Worm (Caenorhabditis elegans) whole organism, L1 larva: Measurements from ENCODE around the gene F18E3.13.

Experiments
- C04F5.9 ChIP-seq: sonication (generic microtip); optimal IDR thresholded peaks from 2 replicates; lab custom pipeline; 2016; ENCODE audit warnings: missing genetic modification characterization, missing compliant biosample characterization
- C16A3.4 ChIP-seq: fragments of 150-350 bp; optimal IDR thresholded peaks from 2 replicates; lab custom pipeline; 2014; ENCODE audit warnings: missing biosample characterization, missing genetic modification characterization
- aha-1 ChIP-seq: fragments of 150-350 bp; optimal IDR thresholded peaks from 2 replicates; lab custom pipeline; 2014; ENCODE audit warnings: missing biosample characterization, missing genetic modification characterization
- alr-1 ChIP-seq: fragments of 200-800 bp; sonication (Bioruptor generic); optimal IDR thresholded peaks from 2 replicates; lab custom pipeline; 2018; ENCODE audit warnings: borderline replicate concordance, mild to moderate bottlenecking, missing genetic modification characterization, missing compliant biosample characterization
- aly-2 ChIP-seq: fragments of 150-350 bp; optimal IDR thresholded peaks from 2 replicates; lab custom pipeline; 2014; ENCODE audit warnings: missing biosample characterization, missing genetic modification characterization
- ceh-63 ChIP-seq: fragments of 200-800 bp; sonication (Bioruptor generic); optimal IDR thresholded peaks from 2 replicates; lab custom pipeline; 2018; ENCODE audit warnings: mild to moderate bottlenecking, missing genetic modification characterization, missing compliant biosample characterization
- dpl-1 ChIP-seq, 3 experiments: fragments of 150-350 bp in 2 of 3; sonication (generic microtip) in 1 of 3; optimal IDR thresholded peaks; 2 replicates each; lab custom pipeline; 2014 to 2017; ENCODE audit warnings: missing biosample characterization in 3 of 3, missing genetic modification characterization in 3 of 3, missing genetic modification reagents in 3 of 3
- dsc-1 ChIP-seq: sonication (generic microtip); optimal IDR thresholded peaks from 2 replicates; lab custom pipeline; 2016; ENCODE audit warnings: mild to moderate bottlenecking, missing genetic modification characterization, missing compliant biosample characterization
- efl-3 ChIP-seq: fragments of 200-800 bp; sonication (Bioruptor generic); optimal IDR thresholded peaks from 2 replicates; lab custom pipeline; 2018; ENCODE audit warnings: mild to moderate bottlenecking, missing genetic modification characterization, missing compliant biosample characterization
- egl-13 ChIP-seq: sonication (generic microtip); optimal IDR thresholded peaks from 2 replicates; lab custom pipeline; 2016; ENCODE audit warnings: missing genotype, missing genetic modification reagents, missing genetic modification characterization, missing compliant biosample characterization
- egl-27 ChIP-seq, 2 experiments: fragments of 150-350 bp in 1 of 2; sonication (generic microtip); optimal IDR thresholded peaks; 3 replicates each; lab custom pipeline; 2017 to 2018; ENCODE audit warnings: missing biosample characterization in 2 of 2, missing genetic modification characterization in 2 of 2, missing genetic modification reagents in 2 of 2
- elt-2 ChIP-seq: sonication (generic microtip); optimal IDR thresholded peaks from 2 replicates; lab custom pipeline; 2016; ENCODE audit warnings: missing genetic modification characterization, mild to moderate bottlenecking, inconsistent platforms, missing compliant biosample characterization, missing genetic modification reagents
- elt-3 ChIP-seq, 6 experiments: fragments of 150-350 bp in 1 of 6; sonication (generic microtip); optimal IDR thresholded peaks; 2 replicates each; lab custom pipeline; 2017 to 2018; ENCODE audit warnings: missing biosample characterization in 6 of 6, missing genetic modification characterization in 6 of 6, inconsistent platforms in 1 of 6
- fkh-10 ChIP-seq: sonication (generic microtip); optimal IDR thresholded peaks from 2 replicates; lab custom pipeline; 2017; ENCODE audit warnings: missing biosample characterization, missing genetic modification reagents, missing genetic modification characterization
- fkh-4 ChIP-seq: sonication (generic microtip); optimal IDR thresholded peaks from 2 replicates; lab custom pipeline; 2016; ENCODE audit warnings: missing compliant biosample characterization, missing genetic modification characterization, borderline replicate concordance
- fkh-8 ChIP-seq: sonication (generic microtip); optimal IDR thresholded peaks from 2 replicates; lab custom pipeline; 2016; ENCODE audit warnings: mild to moderate bottlenecking, missing genetic modification characterization, missing compliant biosample characterization
- fos-1 ChIP-seq: fragments of 150-350 bp; optimal IDR thresholded peaks from 2 replicates; lab custom pipeline; 2014; ENCODE audit warnings: missing biosample characterization, missing genetic modification characterization
- hlh-17 ChIP-seq: fragments of 200-800 bp; sonication (Bioruptor generic); optimal IDR thresholded peaks from 2 replicates; lab custom pipeline; 2018; ENCODE audit warnings: missing genetic modification characterization, mild to moderate bottlenecking, missing compliant biosample characterization, moderate library complexity, borderline replicate concordance
- hlh-4 ChIP-seq: sonication (generic microtip); optimal IDR thresholded peaks from 2 replicates; lab custom pipeline; 2016; ENCODE audit warnings: mild to moderate bottlenecking, missing genetic modification characterization, missing compliant biosample characterization
- jun-1 ChIP-seq: fragments of 150-350 bp; optimal IDR thresholded peaks from 2 replicates; lab custom pipeline; 2014; ENCODE audit warnings: missing biosample characterization, missing genetic modification reagents, missing genetic modification characterization
- lin-13 ChIP-seq: fragments of 150-350 bp; optimal IDR thresholded peaks from 2 replicates; lab custom pipeline; 2014; ENCODE audit warnings: missing biosample characterization, missing genetic modification reagents, missing genetic modification characterization
- lin-14 ChIP-seq: fragments of 200-800 bp; sonication (Bioruptor generic); optimal IDR thresholded peaks from 2 replicates; lab custom pipeline; 2018; ENCODE audit warnings: mild to moderate bottlenecking, missing genetic modification characterization, moderate library complexity, missing compliant biosample characterization
- lin-15B ChIP-seq: fragments of 150-350 bp; sonication (generic microtip); optimal IDR thresholded peaks from 3 replicates; lab custom pipeline; 2014; ENCODE audit warnings: missing biosample characterization, missing genetic modification characterization
- lin-39 ChIP-seq: fragments of 150-350 bp; optimal IDR thresholded peaks from 2 replicates; lab custom pipeline; 2014; ENCODE audit warnings: missing biosample characterization, missing genetic modification reagents, missing genetic modification characterization
- nhr-237 ChIP-seq: fragments of 150-350 bp; optimal IDR thresholded peaks from 2 replicates; lab custom pipeline; 2014; ENCODE audit warnings: missing biosample characterization, missing genetic modification characterization
- nhr-28 ChIP-seq: fragments of 150-350 bp; optimal IDR thresholded peaks from 2 replicates; lab custom pipeline; 2014; ENCODE audit warnings: missing biosample characterization, missing genetic modification characterization
- nhr-71 ChIP-seq: sonication (generic microtip); optimal IDR thresholded peaks from 2 replicates; lab custom pipeline; 2016; ENCODE audit warnings: mild to moderate bottlenecking, missing genetic modification characterization, moderate library complexity, missing compliant biosample characterization
- nhr-76 ChIP-seq: sonication (generic microtip); optimal IDR thresholded peaks from 2 replicates; lab custom pipeline; 2017; ENCODE audit warnings: missing biosample characterization, missing genetic modification characterization
- nhr-77 ChIP-seq: fragments of 150-350 bp; optimal IDR thresholded peaks from 2 replicates; lab custom pipeline; 2014; ENCODE audit warnings: missing biosample characterization, missing genetic modification characterization
- nhr-84 ChIP-seq: sonication (generic microtip); optimal IDR thresholded peaks from 2 replicates; lab custom pipeline; 2017; ENCODE audit warnings: missing biosample characterization, missing genetic modification characterization
- nhr-85 ChIP-seq: sonication (generic microtip); peaks from one replicate; lab custom pipeline; 2016; ENCODE audit warnings: missing genetic modification characterization, inconsistent platforms, missing compliant biosample characterization
- nhr-90 ChIP-seq: sonication (generic microtip); optimal IDR thresholded peaks from 2 replicates; lab custom pipeline; 2016; ENCODE audit warnings: mild to moderate bottlenecking, missing genetic modification characterization, missing compliant biosample characterization; ENCODE audit not compliant: poor library complexity
- rnt-1 ChIP-seq: sonication (generic microtip); optimal IDR thresholded peaks from 2 replicates; lab custom pipeline; 2016; ENCODE audit warnings: mild to moderate bottlenecking, missing genetic modification characterization, moderate library complexity, missing compliant biosample characterization
- skn-1 ChIP-seq: fragments of 150-350 bp; optimal IDR thresholded peaks from 2 replicates; lab custom pipeline; 2014; ENCODE audit warnings: missing biosample characterization, missing genetic modification characterization
- snu-23 ChIP-seq: sonication (generic microtip); optimal IDR thresholded peaks from 2 replicates; lab custom pipeline; 2016; ENCODE audit warnings: missing genetic modification characterization, missing compliant biosample characterization
- sox-4 ChIP-seq: sonication (generic microtip); optimal IDR thresholded peaks from 2 replicates; lab custom pipeline; 2016; ENCODE audit warnings: missing genetic modification characterization, missing compliant biosample characterization
- tbx-2 ChIP-seq: sonication (generic microtip); optimal IDR thresholded peaks from 2 replicates; lab custom pipeline; 2016; ENCODE audit warnings: missing genetic modification characterization, missing compliant biosample characterization
- tlp-1 ChIP-seq: fragments of 150-350 bp; optimal IDR thresholded peaks from 2 replicates; lab custom pipeline; 2014; ENCODE audit warnings: missing biosample characterization, missing genetic modification characterization
- unc-130 ChIP-seq: fragments of 150-350 bp; optimal IDR thresholded peaks from 2 replicates; lab custom pipeline; 2017; ENCODE audit warnings: missing biosample characterization, missing genetic modification characterization, inconsistent platforms
- unc-62 ChIP-seq: fragments of 150-350 bp; optimal IDR thresholded peaks from 2 replicates; lab custom pipeline; 2014; ENCODE audit warnings: missing biosample characterization, missing genetic modification reagents, missing genetic modification characterization
- unc-98 ChIP-seq: fragments of 200-800 bp; sonication (Bioruptor generic); IDR thresholded peaks from 2 replicates; pipeline ENCODE4 v1.3.6; 2022; ENCODE audit warnings: missing genetic modification characterization, missing compliant biosample characterization
- vab-15 ChIP-seq: sonication (generic microtip); optimal IDR thresholded peaks from 2 replicates; lab custom pipeline; 2017; ENCODE audit warnings: missing genotype, mild to moderate bottlenecking, missing genetic modification characterization, missing compliant biosample characterization
- xbp-1 ChIP-seq: sonication (generic microtip); optimal IDR thresholded peaks from 2 replicates; lab custom pipeline; 2016; ENCODE audit warnings: missing genetic modification characterization, missing compliant biosample characterization
- ztf-11 ChIP-seq, 2 experiments: sonication (generic microtip); optimal IDR thresholded peaks; 2 replicates each; lab custom pipeline; 2016 to 2017; ENCODE audit warnings: missing genetic modification characterization in 2 of 2, missing biosample characterization in 1 of 2, missing compliant biosample characterization in 1 of 2
- ztf-4 ChIP-seq: fragments of 150-350 bp; optimal IDR thresholded peaks from 2 replicates; lab custom pipeline; 2014; ENCODE audit warnings: missing biosample characterization, missing genetic modification characterization

The F18E3.13 gene

ce11 chrV:7400588-7400987 is 15.4 kb upstream of the F18E3.13 start, which contains the start of gene srx-60:
Gene srx-60 (plus strand): TSS chrV:7400888.
- TF ChIP-seq tlp-1: no peak
- TF ChIP-seq fkh-8 (tag; lab: Kevin White, UChicago): no peak
- no peak for TF ChIP-seq nhr-85
- no peak for TF ChIP-seq unc-130
- TF ChIP-seq efl-3: no peak
- no peak for TF ChIP-seq hlh-4 (tag; lab: Kevin White, UChicago)
- TF ChIP-seq aha-1 (tag; lab: Kevin White, UChicago): no peak
- no peak for TF ChIP-seq unc-98
- TF ChIP-seq lin-14 (GFP tag; lab: Kevin White, UChicago): no peak
- no peak for TF ChIP-seq rnt-1 (tag; lab: Kevin White, UChicago)
- no peak for TF ChIP-seq aly-2 (tag; lab: Kevin White, UChicago)
- no peak for TF ChIP-seq fkh-10 (GFP tag; lab: Kevin White, UChicago)
- no peak for TF ChIP-seq sox-4 (tag; lab: Kevin White, UChicago)
- TF ChIP-seq elt-3 (tag; optimal IDR thresholded peaks at IDR 0.05; lab: Kevin White, UChicago): no peak
- TF ChIP-seq nhr-76 (tag; lab: Kevin White, UChicago): no peak
- TF ChIP-seq lin-13 (GFP tag; lab: Kevin White, UChicago): no peak
- TF ChIP-seq nhr-28: no peak
- TF ChIP-seq nhr-77 (tag; lab: Kevin White, UChicago): no peak
- TF ChIP-seq skn-1 (tag; lab: Kevin White, UChicago): no peak
- TF ChIP-seq dpl-1 (GFP tag; optimal IDR thresholded peaks at IDR 0.05; lab: Kevin White, UChicago): no peak

ce11 chrV:7402355-7402754 is 13.6 kb upstream of the F18E3.13 start, which contains the start of gene srj-13:
Gene srj-13 (plus strand): TSS chrV:7402655.
- TF ChIP-seq nhr-71 (tag; lab: Kevin White, UChicago): no peak
- TF ChIP-seq jun-1 (tag; lab: Kevin White, UChicago): no peak
- no peak for TF ChIP-seq egl-27 (tag; optimal IDR thresholded peaks at IDR 0.05; lab: Kevin White, UChicago)
- TF ChIP-seq snu-23 (GFP tag; lab: Kevin White, UChicago): no peak
- TF ChIP-seq nhr-76 (tag; lab: Kevin White, UChicago): no peak
- no peak for TF ChIP-seq elt-2
- TF ChIP-seq ceh-63 (GFP tag; lab: Kevin White, UChicago): no peak
- TF ChIP-seq alr-1 (tag; lab: Kevin White, UChicago): no peak
- no peak for TF ChIP-seq C16A3.4 (tag; lab: Kevin White, UChicago)
- no peak for TF ChIP-seq fkh-4
- TF ChIP-seq egl-13 (tag; lab: Kevin White, UChicago): no peak
- no peak for TF ChIP-seq vab-15 (tag; lab: Kevin White, UChicago)
- no peak for TF ChIP-seq nhr-237 (tag; lab: Kevin White, UChicago)

ce11 chrV:7403501-7403900 is 12.5 kb upstream of the F18E3.13 start:
- no peak for TF ChIP-seq unc-98
- TF ChIP-seq vab-15 (tag; lab: Kevin White, UChicago): no peak
- TF ChIP-seq C04F5.9 (tag; lab: Kevin White, UChicago): no peak
- no peak for TF ChIP-seq nhr-237 (tag; lab: Kevin White, UChicago)
- no peak for TF ChIP-seq unc-62 (GFP tag; lab: Kevin White, UChicago)
- TF ChIP-seq unc-130: no peak
- no peak for TF ChIP-seq jun-1 (tag; lab: Kevin White, UChicago)
- TF ChIP-seq lin-14 (GFP tag; lab: Kevin White, UChicago): no peak
- no peak for TF ChIP-seq nhr-84
- no peak for TF ChIP-seq lin-15B (tag; lab: Kevin White, UChicago)
- TF ChIP-seq egl-27 (tag; optimal IDR thresholded peaks at IDR 0.05; lab: Kevin White, UChicago): no peak
- TF ChIP-seq nhr-90 (tag; lab: Kevin White, UChicago): no peak

ce11 chrV:7408520-7408919 is 7.4 kb upstream of the F18E3.13 start, which contains the start of gene srt-6:
Gene srt-6 (minus strand): TSS chrV:7408814.
- TF ChIP-seq lin-14 (GFP tag; lab: Kevin White, UChicago): no peak
- TF ChIP-seq ztf-11 (tag; optimal IDR thresholded peaks at IDR 0.05; lab: Kevin White, UChicago): no peak
- TF ChIP-seq hlh-17: no peak
- TF ChIP-seq fos-1 (tag; lab: Kevin White, UChicago): no peak
- no peak for TF ChIP-seq elt-3 (tag; optimal IDR thresholded peaks at IDR 0.05; lab: Kevin White, UChicago)
- no peak for TF ChIP-seq lin-39 (tag; lab: Kevin White, UChicago)
- TF ChIP-seq dsc-1: no peak
- TF ChIP-seq lin-13 (GFP tag; lab: Kevin White, UChicago): no peak
- TF ChIP-seq C16A3.4 (tag; lab: Kevin White, UChicago): no peak
- TF ChIP-seq fkh-10 (GFP tag; lab: Kevin White, UChicago): no peak
- no peak for TF ChIP-seq nhr-28
- TF ChIP-seq dpl-1 (GFP tag; optimal IDR thresholded peaks at IDR 0.05; lab: Kevin White, UChicago): no peak
- TF ChIP-seq lin-15B (tag; lab: Kevin White, UChicago): no peak
- no peak for TF ChIP-seq ztf-4 (tag; lab: Kevin White, UChicago)
- TF ChIP-seq unc-62 (GFP tag; lab: Kevin White, UChicago): no peak
- no peak for TF ChIP-seq C04F5.9 (tag; lab: Kevin White, UChicago)
- TF ChIP-seq xbp-1 (tag; lab: Kevin White, UChicago): no peak
- no peak for TF ChIP-seq tbx-2 (tag; lab: Kevin White, UChicago)
